Worm (Caenorhabditis elegans) whole organism, young adult: ENCODE measurements around the gene sdc-2.

Experiments used
- B0336.3 ChIP-seq: fragments of 200-800 bp; sonication (Bioruptor generic); IDR thresholded peaks from 2 replicates; pipeline ENCODE4 v1.3.6; 2022; ENCODE audit warnings: missing genetic modification characterization, missing compliant biosample characterization
- F23B12.7 ChIP-seq: sonication (generic microtip); optimal IDR thresholded peaks from 2 replicates; lab custom pipeline; 2017; ENCODE audit warnings: missing genetic modification characterization, mild to moderate bottlenecking, missing compliant biosample characterization, antibody characterized with exemption, moderate library complexity; ENCODE audit not compliant: insufficient read depth
- F52B5.7 ChIP-seq: sonication (generic microtip); optimal IDR thresholded peaks from 2 replicates; lab custom pipeline; 2016; ENCODE audit warnings: mild to moderate bottlenecking, missing genetic modification characterization, missing compliant biosample characterization
- K12H6.12 ChIP-seq: fragments of 200-800 bp; sonication (Bioruptor generic); optimal IDR thresholded peaks from 2 replicates; lab custom pipeline; 2018; ENCODE audit warnings: mild to moderate bottlenecking, missing genetic modification characterization, missing compliant biosample characterization
- Y56A3A.18 ChIP-seq: fragments of 200-800 bp; sonication (Bioruptor generic); IDR thresholded peaks from 2 replicates; pipeline ENCODE4 v1.3.6; 2022; ENCODE audit warnings: missing genetic modification reagents, missing genetic modification characterization, missing compliant biosample characterization
- ZK185.1 ChIP-seq: sonication (generic microtip); optimal IDR thresholded peaks from 2 replicates; lab custom pipeline; 2016; ENCODE audit warnings: mild to moderate bottlenecking, missing genetic modification characterization, missing compliant biosample characterization; ENCODE audit not compliant: poor library complexity, severe bottlenecking
- atf-7 ChIP-seq: sonication (generic microtip); optimal IDR thresholded peaks from 2 replicates; lab custom pipeline; 2017; ENCODE audit warnings: mild to moderate bottlenecking, missing genetic modification characterization, missing compliant biosample characterization
- attf-3 ChIP-seq: fragments of 200-800 bp; sonication (Bioruptor generic); conservative IDR thresholded peaks from 2 replicates; pipeline ENCODE4 v1.3.6; 2022; ENCODE audit warnings: missing genetic modification reagents, missing genetic modification characterization, missing compliant biosample characterization
- attf-5 ChIP-seq: fragments of 200-800 bp; sonication (Bioruptor generic); optimal IDR thresholded peaks from 2 replicates; lab custom pipeline; 2018; ENCODE audit warnings: mild to moderate bottlenecking, missing genetic modification characterization, missing compliant biosample characterization
- bed-2 ChIP-seq: fragments of 200-800 bp; sonication (Bioruptor generic); IDR thresholded peaks from 2 replicates; pipeline ENCODE4 v1.3.6; 2022; ENCODE audit warnings: missing genetic modification reagents, missing genetic modification characterization, missing compliant biosample characterization
- cebp-1 ChIP-seq, 2 experiments: fragments of 200-800 bp in 1 of 2; sonication (Bioruptor generic) in 1 of 2; sonication (generic microtip) in 1 of 2; IDR thresholded peaks in 1 of 2; optimal IDR thresholded peaks in 1 of 2; 2 replicates each; pipeline versions ENCODE4 v1.3.6 to Lab custom; 2017 to 2022; ENCODE audit warnings: missing compliant biosample characterization in 2 of 2, missing genetic modification characterization in 2 of 2, mild to moderate bottlenecking in 1 of 2, missing genetic modification reagents in 1 of 2, moderate library complexity in 1 of 2
- chd-7 ChIP-seq: sonication (generic microtip); optimal IDR thresholded peaks from 2 replicates; lab custom pipeline; 2016; ENCODE audit warnings: mild to moderate bottlenecking, missing genetic modification characterization, moderate library complexity, missing compliant biosample characterization
- dox-1 ChIP-seq: fragments of 200-800 bp; sonication (Bioruptor generic); IDR thresholded peaks from 2 replicates; pipeline ENCODE4 v1.3.6; 2022; ENCODE audit warnings: missing genetic modification reagents, missing genetic modification characterization, missing compliant biosample characterization
- dpff-1 ChIP-seq: sonication (generic microtip); optimal IDR thresholded peaks from 2 replicates; lab custom pipeline; 2017; ENCODE audit warnings: mild to moderate bottlenecking, missing genetic modification characterization, missing compliant biosample characterization
- egrh-3 ChIP-seq: fragments of 200-800 bp; sonication (Bioruptor generic); IDR thresholded peaks from 2 replicates; pipeline ENCODE4 v1.3.6; 2022; ENCODE audit warnings: missing genetic modification reagents, missing genetic modification characterization, missing compliant biosample characterization
- ets-4 ChIP-seq: fragments of 200-800 bp; sonication (Bioruptor generic); optimal IDR thresholded peaks from 2 replicates; lab custom pipeline; 2018; ENCODE audit warnings: mild to moderate bottlenecking, missing genetic modification characterization, missing compliant biosample characterization
- gei-17 ChIP-seq: fragments of 200-800 bp; sonication (Bioruptor generic); optimal IDR thresholded peaks from 2 replicates; lab custom pipeline; 2018; ENCODE audit warnings: mild to moderate bottlenecking, missing genetic modification characterization, missing compliant biosample characterization
- hmg-1.2 ChIP-seq: fragments of 200-800 bp; sonication (Bioruptor generic); IDR thresholded peaks from 2 replicates; pipeline ENCODE4 v1.3.6; 2022; ENCODE audit warnings: missing genetic modification reagents, missing genetic modification characterization, missing compliant biosample characterization
- hsf-1 ChIP-seq: fragments of 200-800 bp; sonication (Bioruptor generic); IDR thresholded peaks from 2 replicates; pipeline ENCODE4 v1.3.6; 2022; ENCODE audit warnings: missing genetic modification reagents, missing genetic modification characterization, missing compliant biosample characterization
- let-526 ChIP-seq: fragments of 200-800 bp; sonication (Bioruptor generic); IDR thresholded peaks from 2 replicates; pipeline ENCODE4 v1.3.6; 2022; ENCODE audit warnings: missing genetic modification reagents, missing genetic modification characterization, missing compliant biosample characterization
- let-607 ChIP-seq, 2 experiments: fragments of 200-800 bp in 1 of 2; sonication (Bioruptor generic) in 1 of 2; sonication (generic microtip) in 1 of 2; optimal IDR thresholded peaks; 2 replicates each; lab custom pipeline; 2016 to 2018; ENCODE audit warnings: mild to moderate bottlenecking in 2 of 2, missing compliant biosample characterization in 2 of 2, missing genetic modification characterization in 2 of 2, moderate library complexity in 2 of 2, missing genotype in 1 of 2
- lin-26 ChIP-seq: fragments of 200-800 bp; sonication (Bioruptor generic); IDR thresholded peaks from 2 replicates; pipeline ENCODE4 v1.3.6; 2022; ENCODE audit warnings: missing genetic modification reagents, missing genetic modification characterization, missing compliant biosample characterization
- lin-40 ChIP-seq: sonication (generic microtip); optimal IDR thresholded peaks from 2 replicates; lab custom pipeline; 2016; ENCODE audit warnings: missing genetic modification characterization, mild to moderate bottlenecking, missing compliant biosample characterization, missing genotype, missing genetic modification reagents
- lin-54 ChIP-seq: fragments of 200-800 bp; sonication (Bioruptor generic); optimal IDR thresholded peaks from 2 replicates; lab custom pipeline; 2018; ENCODE audit warnings: mild to moderate bottlenecking, missing genetic modification characterization, missing compliant biosample characterization
- madf-3 ChIP-seq: fragments of 200-800 bp; sonication (Bioruptor generic); IDR thresholded peaks from 2 replicates; pipeline ENCODE4 v1.3.6; 2022; ENCODE audit warnings: missing genetic modification reagents, missing genetic modification characterization, missing compliant biosample characterization
- madf-6 ChIP-seq: fragments of 200-800 bp; sonication (Bioruptor generic); IDR thresholded peaks from 2 replicates; pipeline ENCODE4 v1.3.6; 2022; ENCODE audit warnings: missing genetic modification reagents, missing genetic modification characterization, missing compliant biosample characterization
- nfyb-1 ChIP-seq: fragments of 200-800 bp; sonication (Bioruptor generic); IDR thresholded peaks from 2 replicates; pipeline ENCODE4 v1.3.6; 2022; ENCODE audit warnings: missing genetic modification reagents, missing genetic modification characterization, missing compliant biosample characterization
- nhr-80 ChIP-seq: sonication (generic microtip); optimal IDR thresholded peaks from 2 replicates; lab custom pipeline; 2016; ENCODE audit warnings: missing genetic modification characterization, missing compliant biosample characterization
- nhr-90 ChIP-seq: sonication (generic microtip); optimal IDR thresholded peaks from 2 replicates; lab custom pipeline; 2016; ENCODE audit warnings: missing genotype, mild to moderate bottlenecking, missing genetic modification characterization, missing compliant biosample characterization
- pbrm-1 ChIP-seq: fragments of 200-800 bp; sonication (Bioruptor generic); IDR thresholded peaks from 2 replicates; pipeline ENCODE4 v1.3.6; 2022; ENCODE audit warnings: missing genetic modification reagents, missing genetic modification characterization, missing compliant biosample characterization
- rcor-1 ChIP-seq: fragments of 200-800 bp; sonication (Bioruptor generic); IDR thresholded peaks from 2 replicates; pipeline ENCODE4 v1.3.6; 2022; ENCODE audit warnings: missing genetic modification reagents, missing genetic modification characterization, missing compliant biosample characterization
- sdz-38 ChIP-seq: sonication (generic microtip); optimal IDR thresholded peaks from 2 replicates; lab custom pipeline; 2016; ENCODE audit warnings: missing genotype, missing genetic modification characterization, missing compliant biosample characterization
- snpc-4 ChIP-seq, 5 experiments: fragments of 150-350 bp in 1 of 5; sonication (generic microtip) in 4 of 5; optimal IDR thresholded peaks; 2 replicates each; lab custom pipeline; 2014 to 2018; ENCODE audit warnings: missing genetic modification characterization in 5 of 5, missing biosample characterization in 3 of 5, antibody characterized with exemption in 2 of 5, mild to moderate bottlenecking in 2 of 5, missing compliant biosample characterization in 2 of 5, missing genotype in 2 of 5, moderate library complexity in 2 of 5, missing genetic modification reagents in 1 of 5
- tlf-1 ChIP-seq: fragments of 200-800 bp; sonication (Bioruptor generic); optimal IDR thresholded peaks from 2 replicates; lab custom pipeline; 2018; ENCODE audit warnings: mild to moderate bottlenecking, missing genetic modification characterization, missing compliant biosample characterization
- unc-62 ChIP-seq: fragments of 150-350 bp; optimal IDR thresholded peaks from 2 replicates; lab custom pipeline; 2014; ENCODE audit warnings: missing biosample characterization, missing genetic modification reagents, missing genetic modification characterization
- zfh-2 ChIP-seq: fragments of 200-800 bp; sonication (Bioruptor generic); conservative IDR thresholded peaks from 2 replicates; pipeline ENCODE4 v1.3.6; 2022; ENCODE audit warnings: missing genetic modification reagents, missing genetic modification characterization, missing compliant biosample characterization
- ztf-18 ChIP-seq: sonication (generic microtip); optimal IDR thresholded peaks from 2 replicates; lab custom pipeline; 2016; ENCODE audit warnings: missing genotype, mild to moderate bottlenecking, missing genetic modification characterization, missing compliant biosample characterization
- ztf-22 ChIP-seq: fragments of 200-800 bp; sonication (Bioruptor generic); optimal IDR thresholded peaks from 2 replicates; lab custom pipeline; 2018; ENCODE audit warnings: mild to moderate bottlenecking, missing genetic modification characterization, moderate library complexity, missing compliant biosample characterization
- ztf-26 ChIP-seq: sonication (generic microtip); optimal IDR thresholded peaks from 2 replicates; lab custom pipeline; 2017; ENCODE audit warnings: missing genetic modification characterization, missing compliant biosample characterization
- ztf-6 ChIP-seq: fragments of 200-800 bp; sonication (Bioruptor generic); IDR thresholded peaks from 2 replicates; pipeline ENCODE4 v1.3.6; 2022; ENCODE audit warnings: missing genetic modification reagents, missing genetic modification characterization, missing compliant biosample characterization

The sdc-2 gene

DNA sequence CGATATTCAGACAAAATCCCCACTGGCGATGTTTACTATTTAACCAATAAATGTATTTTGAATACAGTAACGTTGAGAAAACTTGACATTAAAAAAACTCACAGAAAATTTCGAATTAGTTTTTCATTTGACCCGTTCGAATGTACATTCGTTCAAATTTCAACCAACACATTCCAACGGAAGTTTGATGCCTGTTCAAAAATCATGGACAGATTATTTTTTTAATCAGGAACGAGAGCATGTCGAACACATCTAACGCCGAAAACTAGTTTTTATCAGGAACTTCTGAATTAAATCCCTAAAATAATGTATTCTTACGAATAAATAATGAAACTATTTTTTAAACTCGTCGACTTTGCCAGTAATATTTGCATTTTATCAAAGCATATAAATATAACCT lies 19.2 kb downstream of the sdc-2 start:
- TF ChIP-seq dpff-1 (tag; lab: Kevin White, UChicago) (no peak), cebp-1 (GFP tag; IDR thresholded peaks at IDR 0.05; lab: Robert Waterston, UW) (no peak), cebp-1 (tag; optimal IDR thresholded peaks at IDR 0.05; lab: Kevin White, UChicago) (no peak), egrh-3 (GFP tag; lab: Robert Waterston, UW) (no peak), B0336.3 (no peak), lin-54 (GFP tag; lab: Kevin White, UChicago) (no peak), F52B5.7 (tag; lab: Kevin White, UChicago) (no peak)
- TF ChIP-seq, all 124 proteins: peak for 0

ce11 chrX:11546445-11547275 lies 24.2 kb downstream of the sdc-2 start, which contains the start of gene selt-1.1:
Gene selt-1.1, minus strand, starts transcription at chrX:11546495.
- TF ChIP-seq ztf-26 (tag; lab: Kevin White, UChicago) (peak; percentile 42), tlf-1 (no peak), nhr-80 (tag; lab: Kevin White, UChicago) (peak; percentile 98), nfyb-1 (0 out of 2 replicates have a peak, but pooled peaks have one; percentile 21), bed-2 (GFP tag; lab: Robert Waterston, UW) (0 out of 2 replicates have a peak, but pooled peaks have one; percentile 28), madf-6 (GFP tag; lab: Robert Waterston, UW) (no peak), rcor-1 (GFP tag; lab: Robert Waterston, UW) (peak; percentile 56; the same call in 1 of the 2 replicates), cebp-1 (GFP tag; IDR thresholded peaks at IDR 0.05; lab: Robert Waterston, UW) (no peak), cebp-1 (tag; optimal IDR thresholded peaks at IDR 0.05; lab: Kevin White, UChicago) (no peak), hmg-1.2 (GFP tag; lab: Robert Waterston, UW) (peak; percentile 96), F23B12.7 (tag; lab: Kevin White, UChicago) (peak; percentile 5), madf-3 (no peak), ztf-6 (GFP tag; lab: Robert Waterston, UW) (no peak), sdz-38 (tag; lab: Kevin White, UChicago) (no peak), K12H6.12 (tag; lab: Kevin White, UChicago) (peak; percentile 14), lin-40 (tag; lab: Kevin White, UChicago) (peak; percentile 65), hsf-1 (no peak), chd-7 (tag; lab: Kevin White, UChicago) (peak; percentile 8), attf-3 (GFP tag; lab: Robert Waterston, UW) (no peak), atf-7 (tag; lab: Kevin White, UChicago) (peak; percentile 29), gei-17 (GFP tag; lab: Kevin White, UChicago) (peak; percentile 31), zfh-2 (no peak), ztf-18 (peak; percentile 16), B0336.3 (peak; percentile 65; the same call in 1 of the 2 replicates), attf-5 (peak; percentile 57), snpc-4 (GFP tag; optimal IDR thresholded peaks at IDR 0.05; lab: Kevin White, UChicago) (no peak), snpc-4 (tag; optimal IDR thresholded peaks at IDR 0.05; lab: Kevin White, UChicago) (peak in 1 of 4 experiments; percentile 40), unc-62 (GFP tag; lab: Kevin White, UChicago) (peak; percentile 26), nhr-90 (tag; lab: Kevin White, UChicago) (peak; percentile 7), dox-1 (peak; percentile 89), let-607 (tag; optimal IDR thresholded peaks at IDR 0.05; lab: Kevin White, UChicago) (peak; percentile 43 to 68), pbrm-1 (GFP tag; lab: Robert Waterston, UW) (peak; percentile 32; the same call in 1 of the 2 replicates), let-526 (no peak), lin-26 (GFP tag; lab: Robert Waterston, UW) (peak; percentile 42; the same call in 1 of the 2 replicates), Y56A3A.18 (GFP tag; lab: Robert Waterston, UW) (0 out of 2 replicates have a peak, but pooled peaks have one; percentile 27), ets-4 (peak; percentile 85), ztf-22 (GFP tag; lab: Kevin White, UChicago) (no peak), ZK185.1 (tag; lab: Kevin White, UChicago) (peak; percentile 46)
